Fruit fly (Drosophila melanogaster) whole organism, prepupa: ENCODE data around the gene CG3473.

Experiments used
- Blimp-1 ChIP-seq: fragments of 200-800 bp; sonication (Bioruptor generic); optimal IDR thresholded peaks from 3 replicates; lab custom pipeline; 2017; ENCODE audit warnings: missing biosample characterization, missing genetic modification characterization, mild to moderate bottlenecking, moderate library complexity, missing genetic modification reagents
- CG10631 ChIP-seq: fragments of 200-800 bp; sonication (Bioruptor generic); optimal IDR thresholded peaks from 2 replicates; lab custom pipeline; 2016; ENCODE audit warnings: missing biosample characterization, missing genetic modification characterization
- CG10669 ChIP-seq: fragments of 200-800 bp; sonication (Bioruptor generic); optimal IDR thresholded peaks from 3 replicates; lab custom pipeline; 2018; ENCODE audit warnings: missing biosample characterization, mild to moderate bottlenecking, missing genetic modification characterization, moderate library complexity
- CG11294 ChIP-seq: fragments of 200-800 bp; sonication (Bioruptor generic); IDR thresholded peaks from 2 replicates; pipeline ENCODE4 v1.3.6; 2022; ENCODE audit warnings: missing biosample characterization, missing genetic modification characterization
- CG11902 ChIP-seq: fragments of 200-800 bp; sonication (Bioruptor generic); optimal IDR thresholded peaks from 3 replicates; lab custom pipeline; 2016; ENCODE audit warnings: missing biosample characterization, missing genetic modification characterization
- CG15336 ChIP-seq: fragments of 200-800 bp; sonication (Bioruptor generic); IDR thresholded peaks from 2 replicates; pipeline ENCODE4 v1.3.6; 2022; ENCODE audit warnings: missing biosample characterization, missing genetic modification characterization
- CG3032 ChIP-seq: fragments of 200-800 bp; optimal IDR thresholded peaks from 2 replicates; lab custom pipeline; 2019; ENCODE audit warnings: missing biosample characterization, mild to moderate bottlenecking, missing genetic modification characterization, moderate library complexity
- CG31627 ChIP-seq: fragments of 200-800 bp; sonication (Bioruptor generic); optimal IDR thresholded peaks from 3 replicates; lab custom pipeline; 2016; ENCODE audit warnings: missing biosample characterization, missing genetic modification characterization
- CG32006 ChIP-seq: fragments of 200-800 bp; sonication (Bioruptor generic); optimal IDR thresholded peaks from 3 replicates; lab custom pipeline; 2017; ENCODE audit warnings: missing biosample characterization, mild to moderate bottlenecking, missing genetic modification characterization
- CG34406 ChIP-seq: fragments of 200-800 bp; sonication (Bioruptor generic); optimal IDR thresholded peaks from 3 replicates; lab custom pipeline; 2016; ENCODE audit warnings: missing biosample characterization, missing genetic modification characterization
- CG3919 ChIP-seq: fragments of 200-800 bp; sonication (Bioruptor generic); optimal IDR thresholded peaks from 3 replicates; lab custom pipeline; 2016; ENCODE audit warnings: missing biosample characterization, missing genetic modification characterization
- CG4318 ChIP-seq: fragments of 200-800 bp; sonication (Bioruptor generic); optimal IDR thresholded peaks from 3 replicates; lab custom pipeline; 2017; ENCODE audit warnings: missing biosample characterization, mild to moderate bottlenecking, missing genetic modification characterization
- CG6163 ChIP-seq: fragments of 200-800 bp; sonication (Bioruptor generic); IDR thresholded peaks from 3 replicates; pipeline ENCODE4 v1.3.6; 2022; ENCODE audit warnings: missing biosample characterization, missing genetic modification characterization
- CG6792 ChIP-seq: fragments of 200-800 bp; sonication (Bioruptor generic); optimal IDR thresholded peaks from 3 replicates; lab custom pipeline; 2016; ENCODE audit warnings: missing biosample characterization, missing genetic modification characterization
- CG6808 ChIP-seq: fragments of 200-800 bp; sonication (Bioruptor generic); optimal IDR thresholded peaks from 3 replicates; lab custom pipeline; 2017; ENCODE audit warnings: missing biosample characterization, missing genetic modification characterization, mild to moderate bottlenecking, moderate library complexity, missing genetic modification reagents
- CG6854 ChIP-seq: fragments of 200-800 bp; sonication (Bioruptor generic); optimal IDR thresholded peaks from 2 replicates; lab custom pipeline; 2017; ENCODE audit warnings: missing biosample characterization, mild to moderate bottlenecking, missing genetic modification characterization
- CG7368 ChIP-seq: fragments of 200-800 bp; sonication (Bioruptor generic); optimal IDR thresholded peaks from 3 replicates; lab custom pipeline; 2016; ENCODE audit warnings: missing biosample characterization, missing genetic modification characterization
- CG8119 ChIP-seq: fragments of 200-800 bp; sonication (Bioruptor generic); IDR thresholded peaks from 3 replicates; pipeline ENCODE4 v1.3.6; 2022; ENCODE audit warnings: missing biosample characterization, missing genetic modification characterization
- CG8319 ChIP-seq: fragments of 200-800 bp; sonication (Bioruptor generic); optimal IDR thresholded peaks from 3 replicates; lab custom pipeline; 2016; ENCODE audit warnings: missing biosample characterization, missing genetic modification characterization
- CG9139 ChIP-seq: fragments of 200-800 bp; sonication (Bioruptor generic); optimal IDR thresholded peaks from 3 replicates; lab custom pipeline; 2017; ENCODE audit warnings: missing biosample characterization, mild to moderate bottlenecking, missing genetic modification characterization
- Eip78C ChIP-seq: fragments of 200-800 bp; sonication (Bioruptor generic); peaks from one replicate; lab custom pipeline; 2016; ENCODE audit warnings: missing biosample characterization, missing genetic modification characterization
- Eip93F ChIP-seq: fragments of 200-800 bp; sonication (Bioruptor generic); optimal IDR thresholded peaks from 2 replicates; lab custom pipeline; 2016; ENCODE audit warnings: missing biosample characterization, mild to moderate bottlenecking, missing genetic modification characterization
- Ets21C ChIP-seq: fragments of 200-800 bp; sonication (Bioruptor generic); optimal IDR thresholded peaks from 3 replicates; lab custom pipeline; 2016; ENCODE audit warnings: missing biosample characterization, missing genetic modification characterization
- Ets96B ChIP-seq: fragments of 200-800 bp; optimal IDR thresholded peaks from 2 replicates; lab custom pipeline; 2019; ENCODE audit warnings: missing biosample characterization, mild to moderate bottlenecking, missing genetic modification characterization, moderate library complexity
- Gug ChIP-seq: fragments of 200-800 bp; sonication (Bioruptor generic); IDR thresholded peaks from 2 replicates; pipeline ENCODE4 v1.3.6; 2022; ENCODE audit warnings: missing biosample characterization, missing genetic modification characterization
- Hr4 ChIP-seq: fragments of 200-800 bp; sonication (Bioruptor generic); optimal IDR thresholded peaks from 3 replicates; lab custom pipeline; 2016; ENCODE audit warnings: missing biosample characterization, missing genetic modification characterization
- Lpt ChIP-seq: fragments of 200-800 bp; sonication (Bioruptor generic); optimal IDR thresholded peaks from 3 replicates; lab custom pipeline; 2016; ENCODE audit warnings: missing biosample characterization, missing genetic modification characterization
- Met ChIP-seq: fragments of 200-800 bp; sonication (Bioruptor generic); optimal IDR thresholded peaks from 3 replicates; lab custom pipeline; 2016; ENCODE audit warnings: missing biosample characterization, missing genetic modification characterization
- OdsH ChIP-seq: fragments of 200-800 bp; sonication (Bioruptor generic); optimal IDR thresholded peaks from 3 replicates; lab custom pipeline; 2016; ENCODE audit warnings: missing biosample characterization, missing genetic modification characterization
- Smox ChIP-seq: fragments of 200-800 bp; sonication (Bioruptor generic); optimal IDR thresholded peaks from 3 replicates; lab custom pipeline; 2016; ENCODE audit warnings: missing biosample characterization, missing genetic modification characterization
- Sox14 ChIP-seq: fragments of 200-800 bp; sonication (Bioruptor generic); optimal IDR thresholded peaks from 3 replicates; lab custom pipeline; 2016; ENCODE audit warnings: missing biosample characterization, missing genetic modification characterization
- Sox15 ChIP-seq: fragments of 200-800 bp; sonication (Bioruptor generic); optimal IDR thresholded peaks from 3 replicates; lab custom pipeline; 2016; ENCODE audit warnings: missing biosample characterization, missing genetic modification characterization
- achi ChIP-seq: fragments of 200-800 bp; sonication (Bioruptor generic); optimal IDR thresholded peaks from 3 replicates; lab custom pipeline; 2016; ENCODE audit warnings: missing biosample characterization, missing genetic modification characterization
- acj6 ChIP-seq: fragments of 200-800 bp; sonication (Bioruptor generic); optimal IDR thresholded peaks from 3 replicates; lab custom pipeline; 2016; ENCODE audit warnings: missing biosample characterization, missing genetic modification characterization
- dac ChIP-seq: fragments of 200-800 bp; sonication (Bioruptor generic); optimal IDR thresholded peaks from 2 replicates; lab custom pipeline; 2017; ENCODE audit warnings: missing biosample characterization, mild to moderate bottlenecking, missing genetic modification characterization
- dsx ChIP-seq: fragments of 200-800 bp; optimal IDR thresholded peaks from 3 replicates; lab custom pipeline; 2019; ENCODE audit warnings: missing biosample characterization, mild to moderate bottlenecking, missing genetic modification characterization, moderate library complexity; ENCODE audit not compliant: poor library complexity, severe bottlenecking
- eg ChIP-seq: fragments of 200-800 bp; sonication (Bioruptor generic); IDR thresholded peaks from 3 replicates; pipeline ENCODE4 v1.3.6; 2022; ENCODE audit warnings: missing biosample characterization, missing genetic modification characterization
- esn ChIP-seq: fragments of 200-800 bp; sonication (Bioruptor generic); optimal IDR thresholded peaks from 2 replicates; lab custom pipeline; 2016; ENCODE audit warnings: missing biosample characterization, mild to moderate bottlenecking, missing genetic modification characterization, moderate library complexity
- fd59A ChIP-seq: fragments of 200-800 bp; sonication (Bioruptor generic); optimal IDR thresholded peaks from 2 replicates; lab custom pipeline; 2017; ENCODE audit warnings: missing biosample characterization, mild to moderate bottlenecking, missing genetic modification characterization, missing genetic modification reagents
- lz ChIP-seq: fragments of 200-800 bp; sonication (Bioruptor generic); optimal IDR thresholded peaks from 3 replicates; lab custom pipeline; 2016; ENCODE audit warnings: missing biosample characterization, missing genetic modification characterization
- pdm3 ChIP-seq: fragments of 200-800 bp; sonication (Bioruptor generic); optimal IDR thresholded peaks from 3 replicates; lab custom pipeline; 2016; ENCODE audit warnings: missing biosample characterization, missing genetic modification characterization
- salr ChIP-seq, 2 experiments: fragments of 200-800 bp; sonication (Bioruptor generic); optimal IDR thresholded peaks; 3 replicates each; lab custom pipeline; 2016 to 2018; ENCODE audit warnings: missing biosample characterization in 2 of 2, missing genetic modification characterization in 2 of 2, mild to moderate bottlenecking in 1 of 2
- ss ChIP-seq, 2 experiments: fragments of 200-800 bp; sonication (Bioruptor generic); optimal IDR thresholded peaks; 2 replicates in 1 of 2; 3 replicates in 1 of 2; lab custom pipeline; 2017 to 2018; ENCODE audit warnings: mild to moderate bottlenecking in 2 of 2, missing biosample characterization in 2 of 2, missing genetic modification characterization in 2 of 2, moderate library complexity in 1 of 2
- svp ChIP-seq: fragments of 200-800 bp; sonication (Bioruptor generic); peaks from one replicate; lab custom pipeline; 2016; ENCODE audit warnings: missing biosample characterization, missing genetic modification characterization
- topi ChIP-seq: fragments of 200-800 bp; sonication (Bioruptor generic); optimal IDR thresholded peaks from 3 replicates; lab custom pipeline; 2016; ENCODE audit warnings: missing biosample characterization, missing genetic modification characterization
- vri ChIP-seq: fragments of 200-800 bp; sonication (Bioruptor generic); optimal IDR thresholded peaks from 3 replicates; lab custom pipeline; 2016; ENCODE audit warnings: missing biosample characterization, mild to moderate bottlenecking, missing genetic modification characterization

Gene CG3473

DNA sequence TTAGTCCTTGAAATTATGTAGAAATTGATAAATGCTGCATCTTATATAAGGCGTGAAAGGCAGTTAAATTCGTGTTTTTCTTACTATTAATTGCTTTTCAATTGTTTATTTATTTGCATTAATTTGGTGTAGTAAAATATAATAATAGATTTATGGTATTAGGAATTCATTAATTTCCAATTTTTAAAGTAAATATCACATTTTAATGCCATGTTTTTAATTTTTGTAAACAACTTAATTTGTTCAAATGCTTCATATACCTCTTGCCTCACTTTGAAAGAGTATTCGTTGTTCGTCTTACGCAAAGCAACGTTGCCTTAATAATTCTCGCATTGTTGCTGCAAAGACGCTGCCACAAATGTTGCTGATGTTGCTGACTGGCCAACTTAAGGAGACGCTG, 5.8 kb upstream of the CG3473 start (continued):
- TF ChIP-seq topi (GFP tag; lab: Kevin White, UChicago) (peak; percentile 4), CG9139 (GFP tag; lab: Kevin White, UChicago) (no peak), CG3919 (GFP tag; lab: Kevin White, UChicago) (peak; percentile 14), CG34406 (GFP tag; lab: Kevin White, UChicago) (peak; percentile 26), svp (GFP tag; lab: Kevin White, UChicago) (peak; percentile 65), pdm3 (GFP tag; lab: Kevin White, UChicago) (peak; percentile 36), lz (GFP tag; lab: Kevin White, UChicago) (peak; percentile 20), CG8319 (GFP tag; lab: Kevin White, UChicago) (no peak), Eip78C (GFP tag; lab: Kevin White, UChicago) (peak; percentile 79), CG10631 (GFP tag; lab: Kevin White, UChicago) (peak; percentile 55), CG4318 (GFP tag; lab: Kevin White, UChicago) (no peak), vri (no peak), acj6 (GFP tag; lab: Kevin White, UChicago) (peak; percentile 36), CG7368 (GFP tag; lab: Kevin White, UChicago) (no peak), Gug (GFP tag; lab: Robert Waterston, UW) (no peak), CG6163 (GFP tag; lab: Robert Waterston, UW) (no peak), Hr4 (GFP tag; lab: Kevin White, UChicago) (peak; percentile 14), Blimp-1 (no peak), Smox (no peak), CG10669 (GFP tag; lab: Kevin White, UChicago) (peak; percentile 50), CG3032 (peak; percentile 57), CG31627 (GFP tag; lab: Kevin White, UChicago) (no peak), Eip93F (GFP tag; lab: Kevin White, UChicago) (no peak), CG6792 (GFP tag; lab: Kevin White, UChicago) (no peak), Met (GFP tag; lab: Kevin White, UChicago) (peak; percentile 28), Sox15 (no peak), esn (GFP tag; lab: Kevin White, UChicago) (peak; percentile 26), dsx (GFP tag; lab: Kevin White, UChicago) (peak; percentile 55), Sox14 (GFP tag; lab: Kevin White, UChicago) (peak; percentile 32), CG6854 (GFP tag; lab: Kevin White, UChicago) (no peak), CG11902 (GFP tag; lab: Kevin White, UChicago) (no peak), fd59A (GFP tag; lab: Kevin White, UChicago) (peak; percentile 61), Lpt (GFP tag; lab: Kevin White, UChicago) (no peak), Ets21C (no peak), CG15336 (no peak), CG32006 (GFP tag; lab: Kevin White, UChicago) (peak; percentile 33), achi (GFP tag; lab: Kevin White, UChicago) (peak; percentile 40), CG8119 (GFP tag; lab: Robert Waterston, UW) (no peak), Ets96B (peak; percentile 56), CG11294 (GFP tag; lab: Robert Waterston, UW) (no peak)

dm6 chr2L:14568507-14569104, 5.1 kb upstream of the CG3473 start:
- TF ChIP-seq CG6854 (GFP tag; lab: Kevin White, UChicago): peak; percentile 33
- peak; percentile 29 for TF ChIP-seq Lpt (GFP tag; lab: Kevin White, UChicago)
- TF ChIP-seq dsx (GFP tag; lab: Kevin White, UChicago): peak; percentile 72
- 0 out of 3 replicates have a peak, but pooled peaks have one; percentile 41 for TF ChIP-seq eg (GFP tag; lab: Robert Waterston, UW)
- TF ChIP-seq OdsH: no peak
- TF ChIP-seq ss (GFP tag; optimal IDR thresholded peaks at IDR 0.05; lab: Kevin White, UChicago): peak; percentile 35 to 96
- peak; percentile 36 for TF ChIP-seq Eip78C (GFP tag; lab: Kevin White, UChicago)
- TF ChIP-seq dac (GFP tag; lab: Kevin White, UChicago): no peak
- TF ChIP-seq CG6808 (GFP tag; lab: Kevin White, UChicago): peak; percentile 6
- peak in 1 of 2 experiments; percentile 57 for TF ChIP-seq salr (GFP tag; optimal IDR thresholded peaks at IDR 0.05; lab: Kevin White, UChicago)
- TF ChIP-seq Gug (GFP tag; lab: Robert Waterston, UW): peak; percentile 46
